Worm (Caenorhabditis elegans) whole organism, dauer: ENCODE results near the gene max-2.

Experiments
- unc-62 ChIP-seq: sonication (generic microtip); optimal IDR thresholded peaks from 2 replicates; lab custom pipeline; 2017; ENCODE audit warnings: missing biosample characterization, missing genetic modification reagents, missing genetic modification characterization

max-2 gene

DNA sequence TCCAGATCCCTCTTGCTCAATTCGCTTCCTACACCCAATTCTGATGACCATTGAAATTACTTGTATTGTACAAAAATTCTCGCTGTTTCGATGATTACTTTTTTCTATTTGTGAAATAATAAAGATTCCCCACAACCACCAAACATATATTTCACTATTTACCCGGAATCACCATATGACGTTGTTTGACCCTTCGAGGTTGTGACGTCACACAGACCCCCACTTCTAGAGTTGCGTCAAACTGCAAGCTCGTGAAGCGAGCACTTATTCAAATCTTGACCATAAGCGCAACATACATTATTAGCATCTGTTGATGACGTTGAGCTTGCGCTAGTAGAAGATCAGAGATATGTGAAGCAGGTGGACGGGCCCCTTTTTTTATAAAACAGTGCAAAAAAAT, 32.7 kb downstream of the max-2 start:
- no peak for TF ChIP-seq unc-62

DNA sequence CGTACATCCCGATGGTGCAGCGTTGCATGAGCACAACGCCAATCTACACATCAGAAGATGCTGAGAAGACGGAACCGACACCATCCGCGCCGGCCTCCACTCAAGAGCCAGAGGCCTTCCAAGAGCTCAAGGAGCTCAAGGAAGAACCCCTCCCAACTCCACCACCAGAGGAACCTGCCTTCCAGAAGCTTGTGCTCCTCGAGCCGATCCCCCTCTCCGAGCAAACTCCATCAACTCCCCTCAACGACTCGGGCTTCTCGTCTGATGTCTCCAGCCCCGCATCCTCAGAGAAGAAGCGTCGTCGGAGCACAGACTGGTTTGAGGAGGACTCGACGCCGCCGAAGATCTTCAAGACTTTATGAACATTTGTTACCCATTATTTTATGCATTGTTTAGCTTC, 33.5 kb downstream of the max-2 start:
- TF ChIP-seq unc-62: no peak

DNA sequence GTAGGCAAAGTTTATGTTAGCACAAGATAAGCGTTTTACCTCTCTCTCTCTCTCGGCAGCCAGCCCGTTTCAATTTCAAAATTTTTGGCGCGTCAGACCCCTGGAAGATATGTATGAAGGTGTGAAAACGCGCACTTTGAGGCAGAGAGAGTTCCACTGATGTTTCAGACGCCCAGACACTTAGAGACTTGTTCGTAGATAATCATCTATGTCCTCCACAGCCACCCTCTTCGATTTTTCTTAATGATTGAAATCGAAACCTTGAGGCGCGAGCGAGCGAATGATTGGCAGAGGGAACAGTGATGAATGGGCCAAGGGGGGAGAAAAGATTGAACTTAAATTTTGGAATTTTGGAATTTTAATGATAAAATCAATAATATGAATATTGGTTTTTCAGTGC, 34.0 kb downstream of the max-2 start:
- no peak for TF ChIP-seq unc-62

DNA sequence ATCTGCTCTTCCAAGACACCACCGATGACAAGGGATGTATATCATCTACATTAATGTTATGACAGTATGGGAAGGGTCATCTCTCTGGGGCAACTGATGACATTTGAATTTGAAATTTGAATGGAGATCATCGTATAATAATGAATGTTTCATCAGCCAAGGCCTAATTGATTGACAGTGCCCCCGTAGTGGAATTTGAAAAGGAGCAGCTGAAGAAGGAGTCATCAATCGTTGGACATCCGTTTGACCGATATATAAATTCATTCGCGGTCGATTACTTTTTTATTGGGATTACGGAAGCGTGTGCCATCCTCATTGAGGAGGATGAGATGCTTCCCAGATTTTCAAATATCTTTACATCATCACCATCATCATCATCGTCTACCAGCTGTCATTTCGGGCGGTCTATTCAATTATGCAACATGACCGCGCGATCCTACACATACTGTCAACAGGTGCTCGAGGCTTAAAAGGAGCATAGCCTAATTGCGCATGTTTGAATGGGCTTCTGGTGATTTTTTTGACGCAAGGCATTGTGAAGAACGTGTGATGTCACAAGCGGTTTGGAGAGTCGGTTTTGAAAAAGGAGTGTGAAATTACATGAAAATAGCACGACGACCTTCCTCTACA, 34.6 kb downstream of the max-2 start:
- TF ChIP-seq unc-62: no peak

DNA sequence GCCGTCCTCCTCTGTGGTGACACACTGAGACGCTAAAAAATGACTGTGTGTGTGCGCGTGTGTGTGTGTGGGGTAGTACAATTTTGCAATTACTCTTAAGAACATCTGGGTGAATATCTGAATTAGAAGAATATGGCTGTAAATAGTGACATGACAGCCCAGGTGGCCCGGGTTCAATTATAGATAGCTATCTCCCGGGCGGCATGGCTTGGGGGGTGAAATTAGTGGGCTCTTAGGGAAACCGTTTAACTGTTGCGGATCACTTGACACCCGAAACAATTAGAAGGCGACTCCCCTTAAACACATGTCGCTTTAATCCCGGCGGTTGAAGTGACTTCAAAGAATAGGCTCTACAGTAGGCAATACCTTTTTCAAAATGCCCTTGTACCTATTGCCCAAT, 35.5 kb downstream of the max-2 start:
- TF ChIP-seq unc-62: no peak

DNA sequence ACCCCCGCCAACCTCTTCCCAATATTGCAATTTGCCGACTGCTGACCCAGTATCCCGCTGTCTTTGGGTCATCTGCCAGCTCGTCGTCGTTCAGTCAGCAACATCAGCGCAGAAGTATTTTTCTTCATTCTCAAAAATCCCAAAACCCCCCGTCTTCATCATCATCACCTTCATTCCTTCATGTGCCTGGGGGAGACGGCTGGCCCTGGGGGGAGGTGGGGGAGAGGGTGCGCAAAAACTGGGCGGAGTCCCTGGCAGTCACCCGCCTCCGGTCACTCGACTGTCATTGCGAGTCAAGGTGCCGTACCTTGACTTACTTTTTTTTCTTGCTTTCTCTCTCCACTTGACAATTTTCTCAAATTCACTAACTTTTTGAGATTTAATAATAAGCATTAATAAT, 37.8 kb downstream of the max-2 start:
- no peak for TF ChIP-seq unc-62

DNA sequence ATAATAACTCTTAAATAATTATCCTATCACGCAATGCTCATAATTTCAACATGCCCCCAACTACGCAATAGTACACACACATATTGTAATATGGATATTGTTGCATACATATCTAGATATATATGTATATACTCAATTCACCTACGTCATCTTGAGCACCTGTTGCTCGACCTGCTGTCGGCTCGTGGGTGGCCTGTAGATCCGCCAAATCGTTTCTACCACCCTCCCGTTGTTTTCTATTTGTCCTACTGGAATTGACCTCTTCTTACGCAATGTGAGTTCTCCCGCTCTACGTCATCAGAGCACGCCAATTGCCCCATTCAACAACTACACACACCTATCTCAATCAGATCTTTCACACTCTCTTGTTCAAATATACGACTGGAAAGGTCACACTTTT, 39.8 kb downstream of the max-2 start:
- TF ChIP-seq unc-62: no peak

DNA sequence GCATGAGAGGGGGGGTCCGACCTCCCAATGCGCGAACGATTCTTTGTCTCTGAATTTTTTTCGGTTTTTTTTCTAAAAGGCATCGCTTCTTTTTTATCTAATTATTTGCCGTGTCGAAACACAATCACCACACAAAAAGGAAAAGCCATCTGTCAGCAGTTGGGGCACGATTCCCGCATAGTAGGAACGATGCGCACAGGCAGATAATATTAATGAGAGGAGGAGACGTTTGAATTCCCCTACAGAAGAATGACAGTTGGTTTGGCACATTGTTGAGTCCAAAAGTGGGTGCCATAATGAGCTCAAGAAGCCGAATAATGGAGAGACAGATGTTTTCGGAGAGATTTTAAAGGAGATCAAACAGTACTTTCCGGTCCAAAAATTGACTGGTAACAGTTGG, 40.9 kb downstream of the max-2 start:
- TF ChIP-seq unc-62: no peak

DNA sequence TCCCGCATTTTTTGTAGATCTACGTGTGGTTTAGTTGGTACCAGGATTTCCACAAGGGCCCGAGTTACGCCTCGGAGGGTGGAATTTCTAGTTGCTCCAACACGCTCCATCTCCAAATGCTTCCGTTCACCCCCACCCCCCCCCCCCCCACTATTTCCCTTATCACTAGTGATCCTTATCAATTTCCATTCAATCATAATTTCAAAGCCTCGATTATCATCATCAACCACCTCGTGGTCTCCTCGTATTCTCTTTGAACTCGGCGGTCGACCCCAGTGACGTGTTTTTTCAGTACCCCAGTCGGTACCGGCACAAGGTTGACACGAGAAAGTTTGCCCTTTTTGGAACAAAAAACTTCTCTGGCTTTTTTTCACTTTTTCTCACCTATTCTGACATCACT, 42.8 kb downstream of the max-2 start:
- TF ChIP-seq unc-62: no peak

DNA sequence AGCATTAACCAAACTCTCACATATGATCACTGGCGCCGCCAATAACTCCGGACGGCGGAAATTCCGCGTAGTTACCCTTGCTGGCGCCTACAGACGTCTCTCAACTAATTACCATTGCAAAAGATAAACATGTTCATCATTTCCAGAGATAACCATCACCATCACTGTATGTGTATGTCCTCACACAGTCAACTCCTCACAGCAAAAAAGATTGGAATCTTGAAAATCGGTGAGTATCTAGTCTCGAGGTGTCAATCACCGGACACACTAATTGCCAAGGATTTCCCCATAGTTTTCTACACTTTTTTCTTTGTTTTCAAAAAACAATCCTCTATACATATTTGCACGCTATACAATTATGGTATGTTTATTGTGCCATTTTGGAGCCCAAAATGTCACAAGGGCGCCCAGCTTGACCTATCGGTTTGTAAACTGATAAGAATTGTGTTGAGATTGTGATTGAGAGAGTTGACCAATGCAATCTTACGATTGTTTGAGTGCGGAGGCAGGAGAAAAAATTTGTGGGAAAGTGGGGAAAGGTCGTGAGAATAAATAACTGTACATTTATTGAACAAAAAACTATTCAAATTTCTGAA, 43.6 kb downstream of the max-2 start:
- TF ChIP-seq unc-62: no peak

DNA sequence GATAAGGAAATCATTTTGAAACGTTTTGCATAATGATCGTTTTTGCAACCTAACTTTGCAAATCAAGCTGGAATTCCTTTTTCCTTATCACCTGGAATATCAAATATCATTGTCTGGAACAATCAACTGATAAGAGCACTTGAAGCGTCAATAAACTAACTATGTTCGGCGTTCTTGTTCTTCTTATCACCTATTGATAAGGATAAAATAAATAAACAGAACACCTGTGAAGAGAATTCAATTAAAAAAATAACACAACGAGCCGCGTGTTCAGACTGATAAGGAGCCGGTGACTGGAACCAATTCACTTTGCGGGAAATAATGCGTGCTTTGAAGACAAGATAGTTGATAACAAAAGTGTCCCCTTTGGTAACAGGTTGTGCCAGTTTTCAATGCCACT, 45.4 kb downstream of the max-2 start, which contains the start of gene cyd-1:
Gene cyd-1 (plus strand): TSS at position 380 of the 400 bp plus-strand sequence.
- TF ChIP-seq unc-62: no peak

DNA sequence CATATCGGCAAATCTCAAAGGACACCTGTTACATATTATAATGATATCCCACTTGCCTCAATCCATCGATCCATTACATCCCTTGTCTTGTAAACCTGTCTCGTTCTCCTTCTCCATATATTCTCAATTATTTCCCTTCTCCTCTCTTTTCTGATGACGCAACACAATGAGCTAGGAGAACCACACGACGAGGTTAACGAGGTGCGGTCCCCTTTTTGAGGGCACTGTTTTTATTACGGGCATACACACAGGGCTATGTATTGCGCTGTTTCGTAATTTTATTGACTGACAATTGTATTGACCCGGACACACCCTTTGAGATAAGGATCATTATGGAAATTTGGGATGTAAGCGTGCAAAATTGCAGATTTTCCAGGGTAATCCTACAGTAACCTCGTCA, 47.0 kb downstream of the max-2 start:
- no peak for TF ChIP-seq unc-62

DNA sequence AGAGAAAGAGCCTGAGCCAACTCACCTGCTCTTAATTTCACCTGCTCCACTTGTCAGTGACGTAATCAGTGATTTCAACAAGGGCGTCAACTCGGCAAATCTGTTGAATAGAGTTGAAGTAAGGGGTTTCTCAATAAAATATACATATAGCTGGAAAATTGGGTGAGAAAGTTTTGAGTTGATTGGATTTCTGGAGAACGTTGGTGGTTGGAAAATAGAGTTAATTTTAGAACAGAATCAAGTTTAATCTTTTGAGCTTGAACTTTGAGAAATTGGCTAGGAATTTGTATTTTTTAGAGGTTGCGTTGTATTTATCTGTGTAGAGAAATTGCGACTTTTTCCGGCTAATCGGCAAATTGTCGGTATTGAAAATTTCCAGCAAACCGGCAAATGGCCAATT, 56.0 kb downstream of the max-2 start, which contains the start of gene Y38F1A.4:
Gene Y38F1A.4 (minus strand): TSS at position 101 of the 400 bp plus-strand sequence.
- TF ChIP-seq unc-62: no peak

DNA sequence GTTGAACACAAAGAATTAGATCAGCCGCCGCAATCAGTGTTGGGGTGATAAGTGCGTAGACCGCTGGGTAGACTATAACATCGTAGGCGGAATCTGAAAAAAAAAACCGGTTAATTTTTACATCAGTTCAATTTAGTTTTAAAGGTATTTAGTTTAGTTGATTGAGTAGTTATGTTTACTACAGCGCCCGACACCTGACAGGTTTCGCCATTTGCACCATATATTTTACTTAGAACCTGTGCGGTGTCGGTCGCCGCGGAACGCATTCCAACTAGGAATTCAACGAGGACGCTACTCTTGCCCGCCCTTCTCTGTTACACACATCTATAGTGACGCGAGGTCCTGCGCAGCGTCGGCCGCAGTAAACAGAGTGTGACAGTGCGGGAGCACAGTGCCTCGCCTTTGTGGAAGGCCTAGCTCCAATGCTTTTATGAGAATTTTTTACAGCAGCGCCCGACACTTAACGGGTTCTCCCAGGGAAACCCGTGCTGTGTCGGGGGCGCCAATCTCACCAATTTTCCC, 57.1 kb downstream of the max-2 start:
- TF ChIP-seq unc-62: no peak

DNA sequence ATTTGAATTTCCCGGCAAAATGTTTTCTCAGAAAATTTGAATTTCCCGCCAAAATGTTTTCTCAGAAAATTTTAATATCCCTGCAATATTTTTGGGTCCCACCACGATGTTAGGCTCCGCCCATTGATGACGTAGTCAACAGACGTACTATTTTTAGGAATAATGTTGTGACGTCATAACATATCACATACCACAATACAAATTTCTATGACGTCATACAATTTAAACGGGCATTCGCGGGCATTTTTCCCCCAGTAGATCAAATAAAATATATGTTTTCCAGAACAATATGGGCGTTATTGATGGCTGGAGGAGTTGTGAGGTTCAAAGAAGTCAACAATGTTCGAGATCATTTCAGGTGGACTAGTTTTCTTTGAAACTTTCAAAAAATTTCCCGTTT, 59.4 kb downstream of the max-2 start:
- TF ChIP-seq unc-62: no peak

DNA sequence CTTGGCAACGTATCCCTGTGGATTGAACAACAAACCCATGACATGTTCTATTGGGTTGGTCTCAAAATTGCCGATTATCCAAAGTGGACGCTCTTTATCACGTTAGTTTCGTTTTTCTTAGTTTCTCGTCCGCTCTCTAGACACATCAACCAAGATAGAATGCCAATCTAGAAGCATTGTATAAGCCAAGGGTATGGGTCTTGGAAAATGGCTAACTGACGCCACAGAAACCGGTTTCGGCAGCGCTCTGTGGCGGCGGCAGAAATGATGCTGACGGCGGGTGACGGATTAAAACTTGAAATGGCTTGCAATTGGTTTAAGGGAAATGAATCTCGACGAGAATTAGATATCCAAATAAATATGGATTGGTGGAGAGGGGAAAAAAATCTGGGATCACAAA, 60.1 kb downstream of the max-2 start:
- TF ChIP-seq unc-62: no peak

DNA sequence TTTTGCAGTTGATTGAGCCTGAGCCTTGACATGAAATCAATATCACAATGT, 60.3 kb downstream of the max-2 start, which contains the start of gene ptr-18:
Gene ptr-18 (plus strand): TSS at position 9 of the 51 bp plus-strand sequence.
- TF ChIP-seq unc-62: no peak

DNA sequence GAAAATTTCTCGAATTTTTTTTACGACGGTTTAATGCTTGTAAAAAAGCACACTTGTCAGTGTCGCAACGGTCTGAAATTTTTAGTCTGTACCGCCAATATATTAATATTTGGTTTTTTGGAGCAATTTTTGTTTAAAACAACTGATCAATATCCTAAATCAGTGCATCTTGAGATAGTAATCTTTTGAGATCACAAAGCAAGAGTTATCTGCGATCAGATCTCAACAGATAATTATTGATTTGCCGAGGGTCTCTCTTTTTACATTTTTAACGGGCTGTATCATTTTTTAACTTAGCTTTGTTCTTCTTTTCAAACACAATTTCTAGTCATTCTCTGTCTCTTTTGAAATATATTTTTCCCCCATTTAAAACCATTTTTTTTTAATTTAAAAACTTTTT, 60.5 kb downstream of the max-2 start:
- TF ChIP-seq unc-62: no peak
